Fruit fly (Drosophila melanogaster): Measurements from ENCODE around the gene CG14855.
A peak's percentile ranks its signal among the peaks of the same experiment; 100 is the strongest.

CG14855 gene

DNA sequence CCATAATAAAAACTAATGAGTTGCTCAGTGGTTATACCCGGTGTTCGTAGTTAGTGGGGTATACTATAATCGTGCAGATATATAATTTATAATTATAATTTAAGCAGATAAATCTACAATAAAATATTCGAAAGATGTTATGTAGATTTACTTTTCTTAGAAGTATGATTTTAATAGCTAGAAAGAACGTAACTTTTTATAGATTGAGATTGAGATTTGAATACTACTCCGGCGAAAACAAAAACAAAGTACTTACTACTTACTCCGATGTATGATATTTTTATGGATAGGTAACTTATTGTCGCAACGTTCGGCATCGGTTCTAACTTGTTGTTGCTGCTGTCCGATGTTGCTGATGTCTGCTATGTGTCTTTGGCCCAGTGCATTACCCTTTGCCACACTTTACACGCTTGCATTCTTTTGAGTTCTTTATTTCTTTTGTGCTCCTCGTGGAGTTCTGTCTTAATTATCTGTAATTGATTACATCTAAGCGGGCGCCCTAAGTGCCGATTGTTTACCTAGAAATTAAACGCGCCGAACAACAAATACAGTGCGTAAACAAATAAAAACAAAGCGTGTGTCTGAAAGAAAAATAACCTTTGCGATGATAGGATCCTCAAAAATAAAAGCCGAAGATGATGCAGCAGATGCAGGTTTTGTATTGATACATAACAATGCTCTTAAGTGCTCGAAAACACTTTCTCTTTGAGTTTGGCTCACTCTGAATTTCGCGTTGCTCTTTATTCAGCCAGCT is 47.6 kb upstream of the CG14855 start (continued):
- TF ChIP-seq esg (GFP tag; conservative IDR thresholded peaks at IDR 0.05): no peak
- TF ChIP-seq CG11695 (GFP tag; IDR thresholded peaks at IDR 0.05): no peak
- TF ChIP-seq CG11456 (GFP tag; IDR thresholded peaks at IDR 0.05): no peak
- no peak for TF ChIP-seq vnd (GFP tag; IDR thresholded peaks at IDR 0.05; ENCODE audit: partially characterized antibody)
- TF ChIP-seq CG1602 (GFP tag; optimal IDR thresholded peaks at IDR 0.05): no peak
- TF ChIP-seq Fer3 (tag; optimal IDR thresholded peaks at IDR 0.05): no peak
- no peak for TF ChIP-seq BtbVII (GFP tag; optimal IDR thresholded peaks at IDR 0.05)
- no peak for TF ChIP-seq Spps (tag; optimal IDR thresholded peaks at IDR 0.05)
- no peak for TF ChIP-seq CG15269 (tag; optimal IDR thresholded peaks at IDR 0.05)
- TF ChIP-seq exex (tag; optimal IDR thresholded peaks at IDR 0.05): no peak
- no peak for TF ChIP-seq CG11560 (tag; IDR thresholded peaks at IDR 0.05)
- TF ChIP-seq mld (GFP tag; IDR thresholded peaks at IDR 0.05; ENCODE audit: partially characterized antibody): no peak
- TF ChIP-seq unpg (GFP tag; optimal IDR thresholded peaks at IDR 0.05): no peak
- no peak for TF ChIP-seq CG5180 (GFP tag; optimal IDR thresholded peaks at IDR 0.05)
- TF ChIP-seq CG4820 (GFP tag; optimal IDR thresholded peaks at IDR 0.05): peak; percentile 0
- no peak for TF ChIP-seq slp2 (GFP tag; optimal IDR thresholded peaks at IDR 0.05)
- no peak for TF ChIP-seq NFAT (GFP tag; IDR thresholded peaks at IDR 0.05)
- TF ChIP-seq Taf1 (GFP tag; IDR thresholded peaks at IDR 0.05): no peak
- TF ChIP-seq Six4 (GFP tag; optimal IDR thresholded peaks at IDR 0.05): no peak
- TF ChIP-seq CG18764 (GFP tag; optimal IDR thresholded peaks at IDR 0.05): no peak
- TF ChIP-seq Gsc (GFP tag; IDR thresholded peaks at IDR 0.05): no peak
- no peak for TF ChIP-seq nau (GFP tag; optimal IDR thresholded peaks at IDR 0.05)
- peak; percentile 26; the same call in 1 of the 2 replicates for TF ChIP-seq CG4360 (GFP tag; IDR thresholded peaks at IDR 0.05)
- TF ChIP-seq br (optimal IDR thresholded peaks at IDR 0.05): no peak
- TF ChIP-seq sens-2 (GFP tag; IDR thresholded peaks at IDR 0.05): no peak
- TF ChIP-seq Lim3 (GFP tag; IDR thresholded peaks at IDR 0.05): no peak
- TF ChIP-seq CG13894 (tag; optimal IDR thresholded peaks at IDR 0.05): no peak

DNA sequence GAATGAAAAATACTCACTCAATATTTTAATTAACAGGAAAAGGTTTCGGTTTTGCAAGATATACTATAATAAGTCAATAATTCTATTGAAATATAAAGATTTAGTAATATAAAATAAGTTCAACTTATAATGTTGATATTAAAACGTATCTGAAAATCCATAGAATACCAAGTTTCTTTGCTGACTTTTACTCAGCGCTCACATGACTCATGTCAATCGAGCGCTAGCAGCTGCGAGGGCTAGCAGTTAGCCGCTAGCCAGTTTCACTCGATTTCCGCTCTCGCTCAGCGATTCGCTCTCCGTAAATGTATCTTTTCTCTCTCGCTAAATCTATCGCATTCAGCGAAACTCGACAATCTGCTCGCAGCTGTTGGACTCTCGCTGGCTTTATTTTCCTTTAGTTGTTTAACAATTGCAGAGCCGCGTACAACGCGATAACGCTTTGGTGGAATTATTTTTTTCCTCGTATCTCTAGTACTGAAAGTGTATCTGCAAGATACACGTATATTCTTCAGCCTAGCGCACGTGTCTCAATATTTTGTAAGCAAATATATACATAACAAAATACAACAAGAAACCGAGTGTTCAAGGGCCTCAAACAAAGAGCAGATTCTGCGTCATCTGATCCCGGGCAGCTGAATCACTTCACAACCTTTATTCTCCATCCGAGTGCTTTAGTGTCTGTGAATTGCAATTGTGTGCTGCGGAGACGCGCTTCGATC is 46.9 kb upstream of the CG14855 start:
- peak; percentile 89 for TF ChIP-seq CG12769 (tag; optimal IDR thresholded peaks at IDR 0.05)
- peak; percentile 79 for TF ChIP-seq CG4707 (GFP tag; optimal IDR thresholded peaks at IDR 0.05)
- TF ChIP-seq h (optimal IDR thresholded peaks at IDR 0.05): no peak
- TF ChIP-seq CG16813 (GFP tag; IDR thresholded peaks at IDR 0.05; ENCODE audit: partially characterized antibody): peak; percentile 26; the same call in 1 of the 3 replicates
- TF ChIP-seq Hey (tag; optimal IDR thresholded peaks at IDR 0.05): peak; percentile 86
- TF ChIP-seq tgo (GFP tag; IDR thresholded peaks at IDR 0.05): no peak; the same call in 2 of the 3 replicates
- peak; percentile 55 for TF ChIP-seq CG32532 (GFP tag; IDR thresholded peaks at IDR 0.05)
- peak; percentile 85 for TF ChIP-seq CG6765 (GFP tag; optimal IDR thresholded peaks at IDR 0.05)
- TF ChIP-seq CG3065 (GFP tag; optimal IDR thresholded peaks at IDR 0.05): peak; percentile 43
- peak; percentile 71 for TF ChIP-seq CG11723 (GFP tag; optimal IDR thresholded peaks at IDR 0.05)
- TF ChIP-seq NK7.1 (GFP tag; optimal IDR thresholded peaks at IDR 0.05): peak; percentile 73
- TF ChIP-seq Med (GFP tag): peak; percentile 95
- peak; percentile 76 for TF ChIP-seq CG17385 (GFP tag; optimal IDR thresholded peaks at IDR 0.05)
- peak; percentile 95 to 96 for TF ChIP-seq Trl (optimal IDR thresholded peaks at IDR 0.05)
- peak; percentile 80 for TF ChIP-seq Trl (GFP tag; optimal IDR thresholded peaks at IDR 0.05)
- peak; percentile 78 for TF ChIP-seq CG2875 (GFP tag; optimal IDR thresholded peaks at IDR 0.05)
- TF ChIP-seq Atf6 (GFP tag; IDR thresholded peaks at IDR 0.05): peak; percentile 76
- TF ChIP-seq CG6272 (GFP tag; IDR thresholded peaks at IDR 0.05): no peak
- no peak for TF ChIP-seq CG9876 (GFP tag; optimal IDR thresholded peaks at IDR 0.05)
- peak; percentile 34 for TF ChIP-seq Dad (GFP tag; optimal IDR thresholded peaks at IDR 0.05)
- TF ChIP-seq amos (GFP tag; IDR thresholded peaks at IDR 0.05; ENCODE audit: partially characterized antibody): peak; percentile 59; the same call in 1 of the 2 replicates
- TF ChIP-seq Hmx (GFP tag; optimal IDR thresholded peaks at IDR 0.05): no peak
- peak; percentile 89 for TF ChIP-seq CG33557 (GFP tag; optimal IDR thresholded peaks at IDR 0.05)
